Worm (Caenorhabditis elegans): ENCODE results near the gene rhi-1.

rhi-1 gene

DNA sequence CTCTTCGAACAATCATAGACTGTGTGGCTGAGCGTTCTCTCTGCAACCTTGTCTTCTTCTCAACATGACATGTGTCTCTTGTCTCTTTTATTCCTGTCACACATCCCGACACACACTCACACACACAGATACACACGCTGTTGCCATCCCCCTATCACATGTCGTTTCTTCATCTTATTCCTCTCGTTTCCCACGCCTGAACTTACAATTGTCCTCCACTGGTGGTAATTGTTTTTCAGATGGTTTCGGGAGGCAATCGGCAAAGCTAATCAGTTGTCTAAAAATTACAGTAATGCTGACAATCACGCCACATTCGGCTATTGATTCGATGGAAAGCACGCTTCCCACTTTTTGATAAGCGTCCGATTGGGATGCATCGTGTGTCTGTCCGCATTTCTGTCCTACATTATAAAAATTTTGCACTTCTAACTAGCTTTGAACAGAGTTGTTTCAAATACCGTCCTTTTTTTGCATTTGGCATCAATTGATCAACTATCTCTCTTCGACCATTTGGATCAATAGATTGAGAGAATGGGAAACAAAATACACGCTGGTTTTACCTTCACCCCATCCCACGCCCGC lies 23.9 kb downstream of the rhi-1 start, which contains the start of gene nhr-35:
TSS of gene nhr-35 (plus strand) at position 532 of the 582 bp plus-strand sequence.
- TF ChIP-seq ham-2 (GFP tag; optimal IDR thresholded peaks at IDR 0.05) (peak; percentile 6), hlh-1 (tag; optimal IDR thresholded peaks at IDR 0.05) (peak; percentile 91), unc-62 (GFP tag; optimal IDR thresholded peaks at IDR 0.05) (peak; percentile 95), unc-120 (tag; optimal IDR thresholded peaks at IDR 0.05; ENCODE audit: poor library complexity, severe bottlenecking) (peak; percentile 43), tbx-8 (GFP tag; optimal IDR thresholded peaks at IDR 0.05) (no peak), nhr-2 (tag; optimal IDR thresholded peaks at IDR 0.05) (peak; percentile 60), cnd-1 (tag; optimal IDR thresholded peaks at IDR 0.05) (no peak), sptf-1 (tag; optimal IDR thresholded peaks at IDR 0.05) (no peak)

ce11 chrX:4534112-4534511 lies 25.8 kb downstream of the rhi-1 start:
- TF ChIP-seq bed-3 (GFP tag; optimal IDR thresholded peaks at IDR 0.05) (no peak), pha-4 (tag; optimal IDR thresholded peaks at IDR 0.05) (no peak), nhr-2 (tag; optimal IDR thresholded peaks at IDR 0.05) (no peak), nhr-237 (tag; optimal IDR thresholded peaks at IDR 0.05) (no peak), elt-3 (tag; optimal IDR thresholded peaks at IDR 0.05) (no peak)

ce11 chrX:4544543-4544942 lies 36.2 kb downstream of the rhi-1 start, which contains the start of gene C07A12.2:
Gene C07A12.2 (plus strand): TSS chrX:4544843.
- no peak for TF ChIP-seq mab-5 (tag; optimal IDR thresholded peaks at IDR 0.05)
- TF ChIP-seq elt-3 (tag; optimal IDR thresholded peaks at IDR 0.05) = no peak
- no peak for TF ChIP-seq sem-2 (GFP tag; optimal IDR thresholded peaks at IDR 0.05)
- no peak for TF ChIP-seq lin-32 (GFP tag; optimal IDR thresholded peaks at IDR 0.05)
- no peak for TF ChIP-seq mep-1 (tag; optimal IDR thresholded peaks at IDR 0.05)
- TF ChIP-seq drap-1 (GFP tag; optimal IDR thresholded peaks at IDR 0.05) = no peak
- TF ChIP-seq ceh-39 (tag; optimal IDR thresholded peaks at IDR 0.05) = no peak
- TF ChIP-seq nhr-2 (tag; optimal IDR thresholded peaks at IDR 0.05) = no peak
- no peak for TF ChIP-seq nhr-28 (tag; optimal IDR thresholded peaks at IDR 0.05)
- no peak for TF ChIP-seq cnd-1 (tag; optimal IDR thresholded peaks at IDR 0.05)
- TF ChIP-seq nhr-76 (tag; optimal IDR thresholded peaks at IDR 0.05) = no peak

- TF ChIP-seq elt-1 (tag; optimal IDR thresholded peaks at IDR 0.05; ENCODE audit: borderline replicate concordance, insufficient read depth) (peak; percentile 50), nhr-2 (tag; optimal IDR thresholded peaks at IDR 0.05) (peak; percentile 58), mab-5 (tag; optimal IDR thresholded peaks at IDR 0.05) (no peak), unc-39 (tag; optimal IDR thresholded peaks at IDR 0.05) (no peak), ham-2 (GFP tag; optimal IDR thresholded peaks at IDR 0.05) (peak; percentile 78), M03D4.4 (tag; optimal IDR thresholded peaks at IDR 0.05) (no peak), lsy-2 (tag; optimal IDR thresholded peaks at IDR 0.05) (no peak)
Observed at ce11 chrX:4548929-4549328, 40.6 kb downstream of the rhi-1 start.

- TF ChIP-seq pha-4 (tag; optimal IDR thresholded peaks at IDR 0.05) = no peak
- TF ChIP-seq tbx-8 (GFP tag; optimal IDR thresholded peaks at IDR 0.05) = no peak
- no peak for TF ChIP-seq hlh-1 (tag; optimal IDR thresholded peaks at IDR 0.05)
- peak; percentile 11 for TF ChIP-seq ham-2 (GFP tag; optimal IDR thresholded peaks at IDR 0.05)
Observed at ce11 chrX:4549853-4550596, 41.7 kb downstream of the rhi-1 start, which contains the start of gene C07A12.18. Gene C07A12.18 (minus strand): TSS chrX:4549903.

DNA sequence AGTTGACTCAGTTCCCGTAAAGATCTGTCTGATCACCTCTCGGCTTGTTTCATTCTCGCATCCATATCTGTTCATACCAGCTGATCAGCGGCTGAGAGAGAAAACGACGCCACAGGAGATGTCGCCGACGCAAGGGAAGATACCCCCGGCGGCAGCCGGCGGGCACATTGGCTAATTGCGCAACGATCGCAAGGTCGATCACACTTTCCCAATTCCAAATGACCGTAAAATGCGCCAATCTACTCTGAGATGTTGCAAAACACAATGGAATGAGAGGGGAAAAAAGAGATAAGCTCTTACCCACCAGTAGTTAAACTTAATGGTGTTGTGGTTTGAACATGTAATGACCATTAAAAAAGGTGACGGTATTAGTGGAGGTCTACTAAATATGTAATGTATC lies 42.7 kb downstream of the rhi-1 start:
- TF ChIP-seq zip-8 (tag; optimal IDR thresholded peaks at IDR 0.05) (peak; percentile 75), ham-2 (GFP tag; optimal IDR thresholded peaks at IDR 0.05) (peak; percentile 99), unc-62 (GFP tag; optimal IDR thresholded peaks at IDR 0.05) (no peak), tbx-8 (GFP tag; optimal IDR thresholded peaks at IDR 0.05) (no peak), elt-1 (tag; optimal IDR thresholded peaks at IDR 0.05; ENCODE audit: borderline replicate concordance, insufficient read depth) (peak; percentile 81)

- TF ChIP-seq drap-1 (GFP tag; optimal IDR thresholded peaks at IDR 0.05) = no peak
- no peak for TF ChIP-seq nhr-28 (tag; optimal IDR thresholded peaks at IDR 0.05)
- peak; percentile 86 for TF ChIP-seq elt-1 (tag; optimal IDR thresholded peaks at IDR 0.05; ENCODE audit: borderline replicate concordance, insufficient read depth)
- TF ChIP-seq lin-13 (tag; optimal IDR thresholded peaks at IDR 0.05) = no peak
- peak; percentile 10 for TF ChIP-seq unc-62 (GFP tag; optimal IDR thresholded peaks at IDR 0.05)
- peak; percentile 100 for TF ChIP-seq ham-2 (GFP tag; optimal IDR thresholded peaks at IDR 0.05)
Observed at ce11 chrX:4553033-4553432, 44.7 kb downstream of the rhi-1 start.

Measured in whole organism, mixed stage, embryonic.